Worm (Caenorhabditis elegans): ENCODE data around the gene F13E9.15.

F13E9.15 gene

DNA sequence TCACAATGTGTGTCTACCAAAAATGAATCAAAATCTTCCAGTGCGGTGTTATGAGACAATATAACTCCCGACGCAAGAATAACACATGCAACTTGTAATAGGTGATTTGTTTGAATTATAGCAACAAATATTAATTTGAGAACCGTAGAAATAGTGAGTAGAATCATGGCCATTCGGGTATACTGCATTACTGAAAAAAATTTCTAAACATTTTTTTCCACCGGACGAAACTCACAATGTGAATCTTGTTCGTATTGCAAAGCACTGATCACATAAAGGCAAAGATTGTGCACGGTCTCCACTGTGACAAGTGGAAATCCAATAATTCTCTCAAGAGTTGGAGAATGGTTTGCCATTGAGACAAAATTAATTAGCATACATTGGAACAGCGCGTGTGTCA lies 12.8 kb upstream of the F13E9.15 start:
- TF ChIP-seq unc-62 (GFP tag; optimal IDR thresholded peaks at IDR 0.05) = no peak

ce11 chrIV:10900083-10900482 lies 10.4 kb upstream of the F13E9.15 start, which contains the start of gene srlf-30:
srlf-30 (plus strand) TSS chrIV:10900383.
- TF ChIP-seq unc-62 (GFP tag; optimal IDR thresholded peaks at IDR 0.05) = no peak

- TF ChIP-seq unc-62 (GFP tag; optimal IDR thresholded peaks at IDR 0.05) = no peak
Observed at ce11 chrIV:10899091-10899490, 9.4 kb upstream of the F13E9.15 start, which contains the start of the genes F13E9.9 and F13E9.19. F13E9.9 (minus strand) TSS chrIV:10899191. F13E9.19 (plus strand) TSS chrIV:10899406.

ce11 chrIV:10898160-10898559 lies 8.5 kb upstream of the F13E9.15 start:
- no peak for TF ChIP-seq unc-62 (GFP tag; optimal IDR thresholded peaks at IDR 0.05)

- no peak for TF ChIP-seq unc-62 (GFP tag; optimal IDR thresholded peaks at IDR 0.05)
Observed at ce11 chrIV:10896512-10896911, 6.8 kb upstream of the F13E9.15 start, which contains the start of gene srlf-13. srlf-13 (minus strand) TSS chrIV:10896612.

- no peak for TF ChIP-seq unc-62 (GFP tag; optimal IDR thresholded peaks at IDR 0.05)
Observed at ce11 chrIV:10894255-10894654, 4.6 kb upstream of the F13E9.15 start, which contains the start of gene srlf-14. srlf-14 (minus strand) TSS chrIV:10894355.

ce11 chrIV:10891993-10892392 lies 2.3 kb upstream of the F13E9.15 start, which contains the start of gene srlf-12:
srlf-12 (minus strand) TSS chrIV:10892093.
- TF ChIP-seq unc-62 (GFP tag; optimal IDR thresholded peaks at IDR 0.05) = no peak

DNA sequence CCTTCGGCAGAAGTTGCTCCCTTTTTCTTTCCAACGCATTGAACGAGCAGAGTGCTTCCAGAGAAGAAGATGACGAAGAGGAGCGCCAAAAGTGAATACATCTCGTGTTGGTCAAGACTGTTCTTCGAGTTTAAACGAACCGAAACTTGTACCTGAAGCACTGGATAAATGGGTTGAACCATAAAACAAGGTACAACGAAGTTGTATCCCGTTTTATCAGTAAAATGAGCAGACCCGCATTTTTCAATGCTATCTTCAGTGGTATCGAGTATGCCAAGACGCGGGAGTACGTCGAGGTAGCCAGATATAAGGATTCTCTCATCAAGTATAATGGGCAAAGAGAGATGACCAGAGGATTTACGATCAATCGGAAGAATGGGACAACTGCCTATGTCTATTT lies 2.4 kb downstream of the F13E9.15 start, which contains the start of gene F13E9.16:
Gene F13E9.16, minus strand, starts transcription at position 101 of the 400 bp plus-strand sequence.
- TF ChIP-seq unc-62 (GFP tag; optimal IDR thresholded peaks at IDR 0.05) = no peak

ce11 chrIV:10885915-10886314 lies 3.8 kb downstream of the F13E9.15 start, which contains the start of gene srlf-11:
srlf-11 (minus strand) TSS chrIV:10886015.
- no peak for TF ChIP-seq unc-62 (GFP tag; optimal IDR thresholded peaks at IDR 0.05)

ce11 chrIV:10884263-10884662 lies 5.4 kb downstream of the F13E9.15 start, which contains the start of gene F13E9.5:
F13E9.5 (minus strand) TSS chrIV:10884363.
- TF ChIP-seq unc-62 (GFP tag; optimal IDR thresholded peaks at IDR 0.05) = no peak

- TF ChIP-seq unc-62 (GFP tag; optimal IDR thresholded peaks at IDR 0.05) = no peak
Observed at ce11 chrIV:10881230-10881629, 8.4 kb downstream of the F13E9.15 start, which contains the start of gene F13E9.13. F13E9.13 (plus strand) TSS chrIV:10881546.

- no peak for TF ChIP-seq unc-62 (GFP tag; optimal IDR thresholded peaks at IDR 0.05)
Observed at ce11 chrIV:10880264-10880663, 9.4 kb downstream of the F13E9.15 start, which contains the start of gene fipr-15. fipr-15 (plus strand) TSS chrIV:10880564.

DNA sequence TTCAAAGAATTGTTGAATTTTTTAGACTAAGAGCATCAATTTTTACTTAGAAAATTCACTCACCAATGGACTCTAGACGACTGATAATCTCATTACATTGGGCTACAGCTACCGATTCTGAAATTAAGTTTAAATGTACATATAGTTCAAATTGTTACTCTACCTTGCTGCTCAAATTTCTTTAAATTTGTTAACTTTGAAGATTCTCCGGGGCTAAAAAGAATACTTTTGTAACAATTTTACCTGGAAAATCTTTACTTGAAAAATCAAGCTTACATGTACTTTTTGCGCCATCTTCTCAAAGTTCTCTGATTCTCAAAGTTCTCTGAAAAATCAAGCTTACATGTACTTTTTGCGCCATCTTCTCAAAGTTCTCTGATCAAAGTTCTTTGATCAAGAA lies 10.1 kb downstream of the F13E9.15 start, which contains the start of gene sdz-13:
Gene sdz-13, minus strand, starts transcription at position 101 of the 400 bp plus-strand sequence.
- TF ChIP-seq unc-62 (GFP tag; optimal IDR thresholded peaks at IDR 0.05) = no peak

ce11 chrIV:10876844-10877243 lies 12.8 kb downstream of the F13E9.15 start, which contains the start of gene fipr-14:
fipr-14 (plus strand) TSS chrIV:10877144.
- TF ChIP-seq unc-62 (GFP tag; optimal IDR thresholded peaks at IDR 0.05) = no peak

DNA sequence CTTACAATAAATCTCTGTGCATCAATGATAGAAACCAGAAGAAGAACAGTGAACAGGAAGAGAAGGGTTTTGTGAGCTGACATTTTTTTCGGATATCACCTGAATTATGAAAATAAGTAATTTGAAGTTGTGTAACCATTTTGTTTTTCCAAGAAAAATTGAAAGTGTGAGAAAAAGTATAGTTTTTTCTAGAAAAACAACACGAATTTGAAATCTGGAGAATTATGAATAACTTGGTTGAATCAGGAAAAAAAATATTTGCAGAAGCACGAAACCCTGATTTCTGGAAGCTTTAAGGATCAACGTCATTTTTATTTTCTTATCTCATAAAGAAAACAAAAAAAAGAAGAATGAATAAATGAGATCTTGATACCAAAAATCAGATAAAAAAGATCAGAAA lies 15.1 kb downstream of the F13E9.15 start, which contains the start of gene F13E9.12:
Gene F13E9.12, minus strand, starts transcription at position 101 of the 400 bp plus-strand sequence.
- no peak for TF ChIP-seq unc-62 (GFP tag; optimal IDR thresholded peaks at IDR 0.05)

DNA sequence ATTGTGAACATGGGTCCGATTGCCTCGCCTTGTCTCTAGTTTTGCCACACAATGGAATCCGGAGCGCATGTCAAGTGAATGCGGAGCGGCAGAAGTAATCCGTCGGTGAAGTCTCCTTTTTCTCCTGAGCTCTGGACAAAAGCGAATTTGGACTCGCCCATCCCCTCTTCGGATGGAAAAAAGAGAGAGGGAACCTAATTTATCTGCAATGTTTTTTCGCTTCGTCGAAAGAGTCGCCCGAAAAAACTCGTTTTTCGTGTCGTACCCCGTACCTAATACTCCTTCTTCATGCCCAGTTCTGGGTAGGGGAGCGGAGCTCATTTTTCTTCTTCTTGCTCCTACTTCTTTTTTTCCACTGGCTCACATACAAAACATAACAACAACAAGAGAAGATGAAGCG lies 19.5 kb downstream of the F13E9.15 start:
- no peak for TF ChIP-seq unc-62 (GFP tag; optimal IDR thresholded peaks at IDR 0.05)

DNA sequence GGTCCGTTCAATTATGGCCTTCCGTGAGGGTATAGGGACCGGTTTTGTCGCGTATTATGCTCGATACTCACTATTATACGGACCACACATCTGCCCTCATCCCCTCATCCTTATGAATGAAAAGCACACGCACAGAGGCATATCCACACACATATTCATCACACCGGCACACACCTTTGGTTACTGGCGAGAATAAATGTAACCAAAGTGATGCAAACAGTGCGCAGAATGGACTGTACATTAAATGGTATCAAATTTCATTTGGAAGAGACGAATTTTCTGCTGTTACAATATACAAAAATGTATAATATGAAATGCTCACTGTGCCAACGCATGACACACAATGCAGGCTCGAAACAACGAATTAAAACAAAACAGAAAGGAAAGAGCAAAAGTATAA lies 20.0 kb downstream of the F13E9.15 start:
- TF ChIP-seq unc-62 (GFP tag; optimal IDR thresholded peaks at IDR 0.05) = no peak
